Fruit fly (Drosophila melanogaster) whole organism, prepupa: ENCODE data around the gene CG14362.
A peak's percentile ranks its signal among the peaks of the same experiment; 100 is the strongest.

Source experiments
- Blimp-1 ChIP-seq: fragments of 200-800 bp; sonication (Bioruptor generic); optimal IDR thresholded peaks from 3 replicates; lab custom pipeline; 2017; ENCODE audit warnings: missing biosample characterization, missing genetic modification characterization, mild to moderate bottlenecking, moderate library complexity, missing genetic modification reagents
- CG10631 ChIP-seq: fragments of 200-800 bp; sonication (Bioruptor generic); optimal IDR thresholded peaks from 2 replicates; lab custom pipeline; 2016; ENCODE audit warnings: missing biosample characterization, missing genetic modification characterization
- CG10669 ChIP-seq: fragments of 200-800 bp; sonication (Bioruptor generic); optimal IDR thresholded peaks from 3 replicates; lab custom pipeline; 2018; ENCODE audit warnings: missing biosample characterization, mild to moderate bottlenecking, missing genetic modification characterization, moderate library complexity
- CG11762 ChIP-seq: fragments of 200-800 bp; sonication (Bioruptor generic); optimal IDR thresholded peaks from 3 replicates; lab custom pipeline; 2016; ENCODE audit warnings: missing biosample characterization, missing genetic modification characterization; ENCODE audit not compliant: insufficient read depth
- CG11902 ChIP-seq: fragments of 200-800 bp; sonication (Bioruptor generic); optimal IDR thresholded peaks from 3 replicates; lab custom pipeline; 2016; ENCODE audit warnings: missing biosample characterization, missing genetic modification characterization
- CG15336 ChIP-seq: fragments of 200-800 bp; sonication (Bioruptor generic); IDR thresholded peaks from 2 replicates; pipeline ENCODE4 v1.3.6; 2022; ENCODE audit warnings: missing biosample characterization, missing genetic modification characterization
- CG1621 ChIP-seq: fragments of 200-800 bp; sonication (Bioruptor generic); optimal IDR thresholded peaks from 3 replicates; lab custom pipeline; 2018; ENCODE audit warnings: missing biosample characterization, mild to moderate bottlenecking, missing genetic modification characterization
- CG16779 ChIP-seq: fragments of 200-800 bp; sonication (Bioruptor generic); optimal IDR thresholded peaks from 3 replicates; lab custom pipeline; 2017; ENCODE audit warnings: missing biosample characterization, mild to moderate bottlenecking, missing genetic modification characterization
- CG3032 ChIP-seq: fragments of 200-800 bp; optimal IDR thresholded peaks from 2 replicates; lab custom pipeline; 2019; ENCODE audit warnings: missing biosample characterization, mild to moderate bottlenecking, missing genetic modification characterization, moderate library complexity
- CG31627 ChIP-seq: fragments of 200-800 bp; sonication (Bioruptor generic); optimal IDR thresholded peaks from 3 replicates; lab custom pipeline; 2016; ENCODE audit warnings: missing biosample characterization, missing genetic modification characterization
- CG32006 ChIP-seq: fragments of 200-800 bp; sonication (Bioruptor generic); optimal IDR thresholded peaks from 3 replicates; lab custom pipeline; 2017; ENCODE audit warnings: missing biosample characterization, mild to moderate bottlenecking, missing genetic modification characterization
- CG34406 ChIP-seq: fragments of 200-800 bp; sonication (Bioruptor generic); optimal IDR thresholded peaks from 3 replicates; lab custom pipeline; 2016; ENCODE audit warnings: missing biosample characterization, missing genetic modification characterization
- CG3919 ChIP-seq: fragments of 200-800 bp; sonication (Bioruptor generic); optimal IDR thresholded peaks from 3 replicates; lab custom pipeline; 2016; ENCODE audit warnings: missing biosample characterization, missing genetic modification characterization
- CG4318 ChIP-seq: fragments of 200-800 bp; sonication (Bioruptor generic); optimal IDR thresholded peaks from 3 replicates; lab custom pipeline; 2017; ENCODE audit warnings: missing biosample characterization, mild to moderate bottlenecking, missing genetic modification characterization
- CG6163 ChIP-seq: fragments of 200-800 bp; sonication (Bioruptor generic); IDR thresholded peaks from 3 replicates; pipeline ENCODE4 v1.3.6; 2022; ENCODE audit warnings: missing biosample characterization, missing genetic modification characterization
- CG6276 ChIP-seq: fragments of 200-800 bp; sonication (Bioruptor generic); optimal IDR thresholded peaks from 2 replicates; lab custom pipeline; 2017; ENCODE audit warnings: missing biosample characterization, mild to moderate bottlenecking, missing genetic modification characterization
- CG6808 ChIP-seq: fragments of 200-800 bp; sonication (Bioruptor generic); optimal IDR thresholded peaks from 3 replicates; lab custom pipeline; 2017; ENCODE audit warnings: missing biosample characterization, missing genetic modification characterization, mild to moderate bottlenecking, moderate library complexity, missing genetic modification reagents
- CG6854 ChIP-seq: fragments of 200-800 bp; sonication (Bioruptor generic); optimal IDR thresholded peaks from 2 replicates; lab custom pipeline; 2017; ENCODE audit warnings: missing biosample characterization, mild to moderate bottlenecking, missing genetic modification characterization
- CG8119 ChIP-seq: fragments of 200-800 bp; sonication (Bioruptor generic); IDR thresholded peaks from 3 replicates; pipeline ENCODE4 v1.3.6; 2022; ENCODE audit warnings: missing biosample characterization, missing genetic modification characterization
- CG8632 ChIP-seq: fragments of 200-800 bp; sonication (Bioruptor generic); optimal IDR thresholded peaks from 3 replicates; lab custom pipeline; 2016; ENCODE audit warnings: missing biosample characterization, missing genetic modification characterization
- CG9139 ChIP-seq: fragments of 200-800 bp; sonication (Bioruptor generic); optimal IDR thresholded peaks from 3 replicates; lab custom pipeline; 2017; ENCODE audit warnings: missing biosample characterization, mild to moderate bottlenecking, missing genetic modification characterization
- Eip75B ChIP-seq: fragments of 200-800 bp; sonication (Bioruptor generic); optimal IDR thresholded peaks from 3 replicates; lab custom pipeline; 2016; ENCODE audit warnings: missing biosample characterization, missing genetic modification characterization
- Eip78C ChIP-seq: fragments of 200-800 bp; sonication (Bioruptor generic); peaks from one replicate; lab custom pipeline; 2016; ENCODE audit warnings: missing biosample characterization, missing genetic modification characterization
- Ets96B ChIP-seq: fragments of 200-800 bp; optimal IDR thresholded peaks from 2 replicates; lab custom pipeline; 2019; ENCODE audit warnings: missing biosample characterization, mild to moderate bottlenecking, missing genetic modification characterization, moderate library complexity
- Hr38 ChIP-seq: sonication (Bioruptor generic); optimal IDR thresholded peaks from 2 replicates; lab custom pipeline; 2016; ENCODE audit warnings: missing biosample characterization, missing genetic modification characterization
- Hr4 ChIP-seq: fragments of 200-800 bp; sonication (Bioruptor generic); optimal IDR thresholded peaks from 3 replicates; lab custom pipeline; 2016; ENCODE audit warnings: missing biosample characterization, missing genetic modification characterization
- Lpt ChIP-seq: fragments of 200-800 bp; sonication (Bioruptor generic); optimal IDR thresholded peaks from 3 replicates; lab custom pipeline; 2016; ENCODE audit warnings: missing biosample characterization, missing genetic modification characterization
- Met ChIP-seq: fragments of 200-800 bp; sonication (Bioruptor generic); optimal IDR thresholded peaks from 3 replicates; lab custom pipeline; 2016; ENCODE audit warnings: missing biosample characterization, missing genetic modification characterization
- OdsH ChIP-seq: fragments of 200-800 bp; sonication (Bioruptor generic); optimal IDR thresholded peaks from 3 replicates; lab custom pipeline; 2016; ENCODE audit warnings: missing biosample characterization, missing genetic modification characterization
- Smox ChIP-seq: fragments of 200-800 bp; sonication (Bioruptor generic); optimal IDR thresholded peaks from 3 replicates; lab custom pipeline; 2016; ENCODE audit warnings: missing biosample characterization, missing genetic modification characterization
- achi ChIP-seq: fragments of 200-800 bp; sonication (Bioruptor generic); optimal IDR thresholded peaks from 3 replicates; lab custom pipeline; 2016; ENCODE audit warnings: missing biosample characterization, missing genetic modification characterization
- acj6 ChIP-seq: fragments of 200-800 bp; sonication (Bioruptor generic); optimal IDR thresholded peaks from 3 replicates; lab custom pipeline; 2016; ENCODE audit warnings: missing biosample characterization, missing genetic modification characterization
- dac ChIP-seq: fragments of 200-800 bp; sonication (Bioruptor generic); optimal IDR thresholded peaks from 2 replicates; lab custom pipeline; 2017; ENCODE audit warnings: missing biosample characterization, mild to moderate bottlenecking, missing genetic modification characterization
- dsx ChIP-seq: fragments of 200-800 bp; optimal IDR thresholded peaks from 3 replicates; lab custom pipeline; 2019; ENCODE audit warnings: missing biosample characterization, mild to moderate bottlenecking, missing genetic modification characterization, moderate library complexity; ENCODE audit not compliant: poor library complexity, severe bottlenecking
- eg ChIP-seq: fragments of 200-800 bp; sonication (Bioruptor generic); IDR thresholded peaks from 3 replicates; pipeline ENCODE4 v1.3.6; 2022; ENCODE audit warnings: missing biosample characterization, missing genetic modification characterization
- esn ChIP-seq: fragments of 200-800 bp; sonication (Bioruptor generic); optimal IDR thresholded peaks from 2 replicates; lab custom pipeline; 2016; ENCODE audit warnings: missing biosample characterization, mild to moderate bottlenecking, missing genetic modification characterization, moderate library complexity
- fkh ChIP-seq: fragments of 200-800 bp; sonication (Bioruptor generic); optimal IDR thresholded peaks from 3 replicates; lab custom pipeline; 2017; ENCODE audit warnings: missing biosample characterization, mild to moderate bottlenecking, missing genetic modification characterization, moderate library complexity
- net ChIP-seq: fragments of 200-800 bp; sonication (Bioruptor generic); optimal IDR thresholded peaks from 3 replicates; lab custom pipeline; 2016; ENCODE audit warnings: missing biosample characterization, missing genetic modification characterization
- pdm3 ChIP-seq: fragments of 200-800 bp; sonication (Bioruptor generic); optimal IDR thresholded peaks from 3 replicates; lab custom pipeline; 2016; ENCODE audit warnings: missing biosample characterization, missing genetic modification characterization
- salr ChIP-seq, 2 experiments: fragments of 200-800 bp; sonication (Bioruptor generic); optimal IDR thresholded peaks; 3 replicates each; lab custom pipeline; 2016 to 2018; ENCODE audit warnings: missing biosample characterization in 2 of 2, missing genetic modification characterization in 2 of 2, mild to moderate bottlenecking in 1 of 2
- spab ChIP-seq: fragments of 200-800 bp; sonication (Bioruptor generic); optimal IDR thresholded peaks from 2 replicates; lab custom pipeline; 2017; ENCODE audit warnings: missing biosample characterization, mild to moderate bottlenecking, missing genetic modification characterization, missing genetic modification reagents
- ss ChIP-seq, 2 experiments: fragments of 200-800 bp; sonication (Bioruptor generic); optimal IDR thresholded peaks; 2 replicates in 1 of 2; 3 replicates in 1 of 2; lab custom pipeline; 2017 to 2018; ENCODE audit warnings: mild to moderate bottlenecking in 2 of 2, missing biosample characterization in 2 of 2, missing genetic modification characterization in 2 of 2, moderate library complexity in 1 of 2
- svp ChIP-seq: fragments of 200-800 bp; sonication (Bioruptor generic); peaks from one replicate; lab custom pipeline; 2016; ENCODE audit warnings: missing biosample characterization, missing genetic modification characterization
- topi ChIP-seq: fragments of 200-800 bp; sonication (Bioruptor generic); optimal IDR thresholded peaks from 3 replicates; lab custom pipeline; 2016; ENCODE audit warnings: missing biosample characterization, missing genetic modification characterization

CG14362 gene

dm6 chr3R:13875438-13875861, 20.2 kb upstream of the CG14362 start:
- peak; percentile 45 for TF ChIP-seq CG6808 (GFP tag; lab: Kevin White, UChicago)
- no peak for TF ChIP-seq net
- peak; percentile 62 for TF ChIP-seq Ets96B (tag; lab: Kevin White, UChicago)
- TF ChIP-seq CG16779 (tag; lab: Kevin White, UChicago) = peak; percentile 12
- TF ChIP-seq fkh = no peak
- TF ChIP-seq CG3032 (tag; lab: Kevin White, UChicago) = peak; percentile 73
- TF ChIP-seq CG32006 = peak; percentile 67
- peak; percentile 56 for TF ChIP-seq CG8119 (GFP tag; lab: Robert Waterston, UW)
- peak in 1 of 2 experiments; percentile 26 for TF ChIP-seq ss (GFP tag; optimal IDR thresholded peaks at IDR 0.05; lab: Kevin White, UChicago)
- peak; percentile 18 for TF ChIP-seq CG11762 (GFP tag; lab: Kevin White, UChicago)
- no peak for TF ChIP-seq Hr38 (GFP tag; lab: Kevin White, UChicago)
- no peak for TF ChIP-seq pdm3 (GFP tag; lab: Kevin White, UChicago)
- TF ChIP-seq Lpt (GFP tag; lab: Kevin White, UChicago) = no peak
- TF ChIP-seq acj6 = peak; percentile 28
- TF ChIP-seq CG1621 (tag; lab: Kevin White, UChicago) = no peak
- peak; percentile 53 for TF ChIP-seq Eip78C
- peak; percentile 5 for TF ChIP-seq dsx (GFP tag; lab: Kevin White, UChicago)
- no peak for TF ChIP-seq dac (GFP tag; lab: Kevin White, UChicago)
- peak; percentile 34 for TF ChIP-seq CG8632
- TF ChIP-seq esn (GFP tag; lab: Kevin White, UChicago) = peak; percentile 49
- peak; percentile 26 for TF ChIP-seq Hr4
- peak; percentile 30 for TF ChIP-seq spab (GFP tag; lab: Kevin White, UChicago)
- no peak for TF ChIP-seq CG6854
- TF ChIP-seq salr (GFP tag; optimal IDR thresholded peaks at IDR 0.05; lab: Kevin White, UChicago) = peak in 1 of 2 experiments; percentile 61
- TF ChIP-seq CG34406 (GFP tag; lab: Kevin White, UChicago) = peak; percentile 35
- TF ChIP-seq topi (GFP tag; lab: Kevin White, UChicago) = peak; percentile 19
- no peak for TF ChIP-seq CG11902 (GFP tag; lab: Kevin White, UChicago)
- TF ChIP-seq achi (GFP tag; lab: Kevin White, UChicago) = peak; percentile 46
- TF ChIP-seq Eip75B (GFP tag; lab: Kevin White, UChicago) = no peak
- TF ChIP-seq svp (GFP tag; lab: Kevin White, UChicago) = peak; percentile 73
- no peak for TF ChIP-seq CG15336 (GFP tag; lab: Robert Waterston, UW)
- TF ChIP-seq CG10669 (GFP tag; lab: Kevin White, UChicago) = peak; percentile 0
- no peak; the same call in 2 of the 3 replicates for TF ChIP-seq eg (GFP tag; lab: Robert Waterston, UW)
- TF ChIP-seq CG6276 (GFP tag; lab: Kevin White, UChicago) = peak; percentile 35
- TF ChIP-seq Met (GFP tag; lab: Kevin White, UChicago) = peak; percentile 30
- TF ChIP-seq CG31627 (GFP tag; lab: Kevin White, UChicago) = no peak
- TF ChIP-seq OdsH = peak; percentile 35
- peak; percentile 56 for TF ChIP-seq CG10631 (GFP tag; lab: Kevin White, UChicago)
- TF ChIP-seq CG9139 (GFP tag; lab: Kevin White, UChicago) = peak; percentile 16
- peak; percentile 31 for TF ChIP-seq CG4318
- peak; percentile 57 for TF ChIP-seq CG3919 (GFP tag; lab: Kevin White, UChicago)
- TF ChIP-seq CG6163 (GFP tag; lab: Robert Waterston, UW) = 0 out of 3 replicates have a peak, but pooled peaks have one; percentile 30
- peak; percentile 8 for TF ChIP-seq Blimp-1 (GFP tag; lab: Kevin White, UChicago)
- TF ChIP-seq Smox = peak; percentile 26
